Worm (Caenorhabditis elegans) whole organism, midembryonic: Measurements from ENCODE around the gene srx-20.
"Not testable (repeated sequence)": the region's sequence is repeated elsewhere in the genome, so short reads cannot be mapped to it uniquely, and the experiment has no call there.

Source experiments
- T22C8.4 ChIP-seq: fragments of 200-800 bp; sonication (Bioruptor generic); IDR thresholded peaks from 2 replicates; pipeline ENCODE4 v1.3.6; 2022; ENCODE audit warnings: missing genetic modification characterization, missing compliant biosample characterization
- cog-1 ChIP-seq: sonication (generic microtip); optimal IDR thresholded peaks from 2 replicates; lab custom pipeline; 2016; ENCODE audit warnings: missing genetic modification characterization, missing compliant biosample characterization
- flt-1 ChIP-seq: fragments of 200-800 bp; sonication (Bioruptor generic); IDR thresholded peaks from 2 replicates; pipeline ENCODE4 v1.3.6; 2022; ENCODE audit warnings: missing genetic modification characterization, missing compliant biosample characterization
- klf-2 ChIP-seq: fragments of 200-800 bp; sonication (Bioruptor generic); conservative IDR thresholded peaks from 2 replicates; pipeline ENCODE4 v1.3.6; 2022; ENCODE audit warnings: missing genetic modification reagents, missing genetic modification characterization, missing compliant biosample characterization
- med-1 ChIP-seq: sonication (generic microtip); optimal IDR thresholded peaks from 2 replicates; lab custom pipeline; 2017; ENCODE audit warnings: missing genetic modification characterization, mild to moderate bottlenecking, missing compliant biosample characterization, antibody characterized with exemption, missing genetic modification reagents; ENCODE audit not compliant: insufficient read depth
- ref-1 ChIP-seq: fragments of 200-800 bp; sonication (Bioruptor generic); conservative IDR thresholded peaks from 2 replicates; pipeline ENCODE4 v1.3.6; 2022; ENCODE audit warnings: missing genetic modification reagents, missing genetic modification characterization, missing compliant biosample characterization
- tab-1 ChIP-seq: fragments of 200-800 bp; sonication (Bioruptor generic); IDR thresholded peaks from 2 replicates; pipeline ENCODE4 v1.3.6; 2022; ENCODE audit warnings: missing genetic modification characterization, missing compliant biosample characterization
- ztf-23 ChIP-seq: fragments of 200-800 bp; sonication (Bioruptor generic); IDR thresholded peaks from 2 replicates; pipeline ENCODE4 v1.3.6; 2022; ENCODE audit warnings: missing genetic modification reagents, missing genetic modification characterization, missing compliant biosample characterization
- ztf-29 ChIP-seq: fragments of 200-800 bp; sonication (Bioruptor generic); IDR thresholded peaks from 2 replicates; pipeline ENCODE4 v1.3.6; 2022; ENCODE audit warnings: missing genetic modification reagents, missing genetic modification characterization, missing compliant biosample characterization

srx-20 gene

ce11 chrIV:6867791-6868190 is at the start of gene srx-20:
TSS of gene srx-20 (plus strand) at chrIV:6868091.
- no peak for TF ChIP-seq T22C8.4 (GFP tag; lab: Robert Waterston, UW)
- no peak for TF ChIP-seq ztf-29 (GFP tag; lab: Robert Waterston, UW)
- no peak for TF ChIP-seq ztf-23 (GFP tag; lab: Robert Waterston, UW)
- no peak for TF ChIP-seq tab-1 (GFP tag; lab: Robert Waterston, UW)
- TF ChIP-seq cog-1 (tag; lab: Kevin White, UChicago) = no peak
- TF ChIP-seq ref-1 = no peak
- TF ChIP-seq med-1 = no peak
- TF ChIP-seq flt-1 (GFP tag; lab: Robert Waterston, UW) = no peak
- TF ChIP-seq klf-2 (GFP tag; lab: Robert Waterston, UW) = no peak

- TF ChIP-seq ztf-29 (GFP tag; lab: Robert Waterston, UW) (no peak), klf-2 (GFP tag; lab: Robert Waterston, UW) (no peak), med-1 (no peak)
Measured at ce11 chrIV:6818369-6818768, 49.5 kb upstream of the srx-20 start, which contains the start of gene C17H12.8. TSS of gene C17H12.8 (plus strand) at chrIV:6818703.

- no peak for TF ChIP-seq T22C8.4 (GFP tag; lab: Robert Waterston, UW)
- TF ChIP-seq klf-2 (GFP tag; lab: Robert Waterston, UW) = no peak
- TF ChIP-seq ztf-23 (GFP tag; lab: Robert Waterston, UW) = no peak
- TF ChIP-seq med-1 = no peak
- TF ChIP-seq ztf-29 (GFP tag; lab: Robert Waterston, UW) = no peak
- TF ChIP-seq cog-1 (tag; lab: Kevin White, UChicago) = no peak
- no peak for TF ChIP-seq tab-1 (GFP tag; lab: Robert Waterston, UW)
- no peak for TF ChIP-seq flt-1 (GFP tag; lab: Robert Waterston, UW)
- no peak for TF ChIP-seq ref-1
Measured at ce11 chrIV:6821709-6822108, 46.2 kb upstream of the srx-20 start.

- TF ChIP-seq ztf-29 (GFP tag; lab: Robert Waterston, UW) = no peak
- TF ChIP-seq klf-2 (GFP tag; lab: Robert Waterston, UW) = no peak
- TF ChIP-seq med-1 = no peak
- no peak for TF ChIP-seq flt-1 (GFP tag; lab: Robert Waterston, UW)
- no peak for TF ChIP-seq cog-1 (tag; lab: Kevin White, UChicago)
- TF ChIP-seq tab-1 (GFP tag; lab: Robert Waterston, UW) = no peak
- no peak for TF ChIP-seq ztf-23 (GFP tag; lab: Robert Waterston, UW)
- no peak for TF ChIP-seq T22C8.4 (GFP tag; lab: Robert Waterston, UW)
- no peak for TF ChIP-seq ref-1
Measured at ce11 chrIV:6822406-6822805, 45.5 kb upstream of the srx-20 start, which contains the start of gene C17H12.6. TSS of gene C17H12.6 (minus strand) at chrIV:6822506.

- no peak for TF ChIP-seq ztf-29 (GFP tag; lab: Robert Waterston, UW)
- TF ChIP-seq cog-1 (tag; lab: Kevin White, UChicago) = no peak
- TF ChIP-seq T22C8.4 (GFP tag; lab: Robert Waterston, UW) = no peak
- no peak for TF ChIP-seq tab-1 (GFP tag; lab: Robert Waterston, UW)
- TF ChIP-seq flt-1 (GFP tag; lab: Robert Waterston, UW) = no peak
- no peak for TF ChIP-seq klf-2 (GFP tag; lab: Robert Waterston, UW)
- TF ChIP-seq ref-1 = no peak
- no peak for TF ChIP-seq med-1
- no peak for TF ChIP-seq ztf-23 (GFP tag; lab: Robert Waterston, UW)
Measured at ce11 chrIV:6824622-6825021, 43.3 kb upstream of the srx-20 start, which contains the start of gene H20E11.3. TSS of gene H20E11.3 (plus strand) at chrIV:6824816.

- not testable (repeated sequence) for TF ChIP-seq tab-1, ztf-29, T22C8.4 (GFP tag; lab: Robert Waterston, UW)
Measured at ce11 chrIV:6827477-6827876, 40.4 kb upstream of the srx-20 start, which contains the start of gene H20E11.2. TSS of gene H20E11.2 (plus strand) at chrIV:6827777.

ce11 chrIV:6829902-6830301 is 38.0 kb upstream of the srx-20 start, which contains the start of gene H20E11.1:
TSS of gene H20E11.1 (plus strand) at chrIV:6830145.
- TF ChIP-seq klf-2 (GFP tag; lab: Robert Waterston, UW) (no peak), med-1 (no peak), cog-1 (tag; lab: Kevin White, UChicago) (no peak), ztf-29 (GFP tag; lab: Robert Waterston, UW) (no peak), ref-1 (no peak), flt-1 (GFP tag; lab: Robert Waterston, UW) (no peak), T22C8.4 (GFP tag; lab: Robert Waterston, UW) (no peak), tab-1 (GFP tag; lab: Robert Waterston, UW) (no peak), ztf-23 (GFP tag; lab: Robert Waterston, UW) (no peak)

- no peak for TF ChIP-seq ref-1
- no peak for TF ChIP-seq med-1
- no peak for TF ChIP-seq T22C8.4 (GFP tag; lab: Robert Waterston, UW)
- TF ChIP-seq tab-1 (GFP tag; lab: Robert Waterston, UW) = no peak
- no peak for TF ChIP-seq ztf-29 (GFP tag; lab: Robert Waterston, UW)
- TF ChIP-seq cog-1 (tag; lab: Kevin White, UChicago) = no peak
- no peak for TF ChIP-seq flt-1 (GFP tag; lab: Robert Waterston, UW)
- no peak for TF ChIP-seq klf-2 (GFP tag; lab: Robert Waterston, UW)
- TF ChIP-seq ztf-23 (GFP tag; lab: Robert Waterston, UW) = no peak
Measured at ce11 chrIV:6832194-6832593, 35.7 kb upstream of the srx-20 start.

ce11 chrIV:6833617-6834016 is 34.3 kb upstream of the srx-20 start:
- no peak for TF ChIP-seq cog-1 (tag; lab: Kevin White, UChicago)
- TF ChIP-seq flt-1 (GFP tag; lab: Robert Waterston, UW) = no peak
- no peak for TF ChIP-seq tab-1 (GFP tag; lab: Robert Waterston, UW)
- no peak for TF ChIP-seq ztf-23 (GFP tag; lab: Robert Waterston, UW)
- no peak for TF ChIP-seq ref-1
- no peak for TF ChIP-seq med-1
- no peak for TF ChIP-seq T22C8.4 (GFP tag; lab: Robert Waterston, UW)
- no peak for TF ChIP-seq klf-2 (GFP tag; lab: Robert Waterston, UW)
- no peak for TF ChIP-seq ztf-29 (GFP tag; lab: Robert Waterston, UW)

ce11 chrIV:6834705-6835104 is 33.2 kb upstream of the srx-20 start:
- no peak for TF ChIP-seq flt-1 (GFP tag; lab: Robert Waterston, UW)
- TF ChIP-seq med-1 = no peak
- TF ChIP-seq T22C8.4 (GFP tag; lab: Robert Waterston, UW) = no peak
- no peak for TF ChIP-seq ztf-29 (GFP tag; lab: Robert Waterston, UW)
- TF ChIP-seq tab-1 (GFP tag; lab: Robert Waterston, UW) = no peak
- no peak for TF ChIP-seq cog-1 (tag; lab: Kevin White, UChicago)
- no peak for TF ChIP-seq ztf-23 (GFP tag; lab: Robert Waterston, UW)
- no peak for TF ChIP-seq ref-1
- TF ChIP-seq klf-2 (GFP tag; lab: Robert Waterston, UW) = no peak
